Fruit fly (Drosophila melanogaster) whole organism: ENCODE results near the gene Act5C.
"Not testable (repeated sequence)": the region's sequence is repeated elsewhere in the genome, so short reads cannot be mapped to it uniquely, and the experiment has no call there.

Source experiments
- CG8478 ChIP-seq: fragments of >200 bp; optimal IDR thresholded peaks from 2 replicates; lab custom pipeline; 2018; ENCODE audit warnings: inconsistent platforms
- EcR ChIP-seq, 2 experiments: fragments of >200 bp; optimal IDR thresholded peaks; 2 replicates each; lab custom pipeline; 2017; ENCODE audit warnings: missing biosample characterization in 2 of 2, missing genetic modification characterization in 2 of 2, missing genetic modification reagents in 2 of 2
- pan ChIP-seq: fragments of >200 bp; optimal IDR thresholded peaks from 2 replicates; lab custom pipeline; 2017
- psq ChIP-seq: fragments of >200 bp; optimal IDR thresholded peaks from 2 replicates; lab custom pipeline; 2017
- usp ChIP-seq: fragments of >200 bp; optimal IDR thresholded peaks from 2 replicates; lab custom pipeline; 2017; ENCODE audit warnings: missing biosample characterization, missing genetic modification characterization, mixed read lengths

- not testable (repeated sequence) for TF ChIP-seq EcR (GFP tag; optimal IDR thresholded peaks at IDR 0.05; lab: Kevin White, UChicago); usp (GFP tag; lab: Kevin White, UChicago); CG8478 (lab: Kevin White, UChicago); pan (lab: Kevin White, UChicago); psq (lab: Kevin White, UChicago)
Observed at dm6 chrX:5945052-5945830, 44.6 kb downstream of the Act5C start, which contains the start of gene CG32756.
